Worm (Caenorhabditis elegans) whole organism, L4/young adult: ENCODE measurements around the gene srh-300.

Source experiments
- W03F9.2 ChIP-seq: fragments of 150-350 bp; optimal IDR thresholded peaks from 2 replicates; lab custom pipeline; 2014; ENCODE audit warnings: missing biosample characterization, missing genetic modification characterization
- dao-5 ChIP-seq: sonication (generic microtip); optimal IDR thresholded peaks from 2 replicates; lab custom pipeline; 2016; ENCODE audit warnings: missing genotype, missing genetic modification characterization, moderate library complexity, missing compliant biosample characterization
- him-1 ChIP-seq: sonication (generic microtip); optimal IDR thresholded peaks from 2 replicates; lab custom pipeline; 2016; ENCODE audit warnings: missing genotype, missing genetic modification reagents, missing genetic modification characterization, missing compliant biosample characterization

ce11 chrV:17824610-17825009, 2.7 kb downstream of the srh-300 start, which contains the start of gene srh-301:
- TF ChIP-seq him-1 (tag; lab: Kevin White, UChicago) = no peak
- TF ChIP-seq W03F9.2 (tag; lab: Kevin White, UChicago) = no peak
- TF ChIP-seq dao-5 = no peak
